Fruit fly (Drosophila melanogaster): ENCODE results near the gene zfh1.

- TF ChIP-seq psq (optimal IDR thresholded peaks at IDR 0.05), result no peak
- no peak for TF ChIP-seq pan (optimal IDR thresholded peaks at IDR 0.05)
- no peak for TF ChIP-seq usp (GFP tag; optimal IDR thresholded peaks at IDR 0.05)
These were observed 51.5 kb downstream of the zfh1 start for dm6 chr3R:30817246-30817645.

All from whole organism.